Fruit fly (Drosophila melanogaster): ENCODE results near the gene Pli.

The Pli gene

DNA sequence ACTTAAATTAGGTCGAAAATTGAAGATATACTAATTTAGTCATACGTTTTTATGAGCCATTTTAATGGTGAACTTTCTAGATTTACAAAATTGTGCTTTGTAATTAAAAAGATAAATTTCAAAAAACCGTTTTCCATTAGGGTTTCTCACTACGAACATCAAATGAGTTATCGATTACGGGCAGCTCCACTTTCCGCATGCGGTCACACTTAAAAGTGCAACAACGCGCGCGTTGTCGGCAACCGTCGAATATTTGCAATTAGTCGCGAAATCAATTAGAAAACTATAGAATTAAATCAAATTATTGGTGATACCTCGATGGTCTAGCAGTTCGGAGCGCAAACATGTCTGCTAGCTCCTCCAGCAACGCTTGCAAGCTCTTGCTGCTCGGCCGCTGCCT, 34.3 kb upstream of the Pli start, which contains the start of gene Ndc1 (continued):
- TF ChIP-seq crc (GFP tag; optimal IDR thresholded peaks at IDR 0.05) (no peak), hth (optimal IDR thresholded peaks at IDR 0.05) (no peak), sd (tag; optimal IDR thresholded peaks at IDR 0.05) (no peak), croc (GFP tag; conservative IDR thresholded peaks at IDR 0.05) (no peak), btn (GFP tag; optimal IDR thresholded peaks at IDR 0.05) (no peak), jigr1 (GFP tag; IDR thresholded peaks at IDR 0.05) (no peak), CG10366 (GFP tag; IDR thresholded peaks at IDR 0.05) (no peak), Dbx (GFP tag; IDR thresholded peaks at IDR 0.05) (no peak), unc-4 (GFP tag; IDR thresholded peaks at IDR 0.05; ENCODE audit: partially characterized antibody) (peak; percentile 56; the same call in 1 of the 2 replicates), Myb (GFP tag; optimal IDR thresholded peaks at IDR 0.05) (peak; percentile 96), CG3838 (GFP tag; optimal IDR thresholded peaks at IDR 0.05) (no peak), onecut (GFP tag; IDR thresholded peaks at IDR 0.05) (no peak), bbx (GFP tag; IDR thresholded peaks at IDR 0.05; ENCODE audit: partially characterized antibody) (peak; percentile 37; the same call in 1 of the 2 replicates), CG11696 (GFP tag; IDR thresholded peaks at IDR 0.05) (no peak), jumu (GFP tag; optimal IDR thresholded peaks at IDR 0.05) (no peak), CG34422 (GFP tag; IDR thresholded peaks at IDR 0.05) (0 out of 3 replicates have a peak, but pooled peaks have one; percentile 11), CG10209 (GFP tag; optimal IDR thresholded peaks at IDR 0.05) (no peak), eve (GFP tag; optimal IDR thresholded peaks at IDR 0.05) (no peak), H15 (GFP tag; IDR thresholded peaks at IDR 0.05) (no peak), nau (GFP tag; optimal IDR thresholded peaks at IDR 0.05) (no peak), Gsc (GFP tag; IDR thresholded peaks at IDR 0.05) (no peak), mirr (GFP tag; optimal IDR thresholded peaks at IDR 0.05) (no peak), CoRest (tag; optimal IDR thresholded peaks at IDR 0.05) (peak; percentile 23), chinmo (GFP tag; IDR thresholded peaks at IDR 0.05; ENCODE audit: partially characterized antibody) (peak; percentile 72; the same call in 1 of the 4 replicates), toy (GFP tag; IDR thresholded peaks at IDR 0.05) (no peak), Dref (GFP tag; IDR thresholded peaks at IDR 0.05) (peak; percentile 71), CG15479 (GFP tag; optimal IDR thresholded peaks at IDR 0.05) (no peak), CG32772 (GFP tag; IDR thresholded peaks at IDR 0.05) (no peak), maf-S (GFP tag; optimal IDR thresholded peaks at IDR 0.05) (no peak), CG3281 (GFP tag; optimal IDR thresholded peaks at IDR 0.05) (no peak), E2f2 (GFP tag; IDR thresholded peaks at IDR 0.05) (peak; percentile 84), CG10462 (GFP tag; optimal IDR thresholded peaks at IDR 0.05) (no peak), CG10267 (tag; optimal IDR thresholded peaks at IDR 0.05) (no peak), HmgD (GFP tag; optimal IDR thresholded peaks at IDR 0.05) (no peak), stc (GFP tag; IDR thresholded peaks at IDR 0.05) (no peak), CG1529 (GFP tag; optimal IDR thresholded peaks at IDR 0.05) (no peak), CTCF (GFP tag; optimal IDR thresholded peaks at IDR 0.05) (no peak), ftz-f1 (GFP tag; optimal IDR thresholded peaks at IDR 0.05) (no peak), Fer1 (GFP tag; optimal IDR thresholded peaks at IDR 0.05) (no peak), CG14441 (GFP tag; IDR thresholded peaks at IDR 0.05) (no peak), CG2875 (GFP tag; optimal IDR thresholded peaks at IDR 0.05) (no peak), dati (GFP tag; IDR thresholded peaks at IDR 0.05) (no peak), peb (GFP tag; IDR thresholded peaks at IDR 0.05) (no peak), tap (tag; optimal IDR thresholded peaks at IDR 0.05) (no peak), CG9727 (GFP tag; optimal IDR thresholded peaks at IDR 0.05) (no peak), Vsx1 (GFP tag; optimal IDR thresholded peaks at IDR 0.05) (no peak), exex (tag; optimal IDR thresholded peaks at IDR 0.05) (no peak), sob (GFP tag; IDR thresholded peaks at IDR 0.05) (no peak), CG9797 (GFP tag; optimal IDR thresholded peaks at IDR 0.05) (peak; percentile 79), Neu2 (GFP tag; optimal IDR thresholded peaks at IDR 0.05; ENCODE audit: borderline replicate concordance) (no peak), bigmax (GFP tag; optimal IDR thresholded peaks at IDR 0.05) (no peak), z (GFP tag; IDR thresholded peaks at IDR 0.05) (no peak), H2.0 (GFP tag; IDR thresholded peaks at IDR 0.05) (no peak)

Measured in whole organism, embryonic.